Worm (Caenorhabditis elegans) whole organism, midembryonic: Measurements from ENCODE around the gene K08E4.2.

ENCODE experiments used
- T22C8.4 ChIP-seq: fragments of 200-800 bp; sonication (Bioruptor generic); IDR thresholded peaks from 2 replicates; pipeline ENCODE4 v1.3.6; 2022; ENCODE audit warnings: missing genetic modification characterization, missing compliant biosample characterization
- cog-1 ChIP-seq: sonication (generic microtip); optimal IDR thresholded peaks from 2 replicates; lab custom pipeline; 2016; ENCODE audit warnings: missing genetic modification characterization, missing compliant biosample characterization
- klf-2 ChIP-seq: fragments of 200-800 bp; sonication (Bioruptor generic); conservative IDR thresholded peaks from 2 replicates; pipeline ENCODE4 v1.3.6; 2022; ENCODE audit warnings: missing genetic modification reagents, missing genetic modification characterization, missing compliant biosample characterization
- tab-1 ChIP-seq: fragments of 200-800 bp; sonication (Bioruptor generic); IDR thresholded peaks from 2 replicates; pipeline ENCODE4 v1.3.6; 2022; ENCODE audit warnings: missing genetic modification characterization, missing compliant biosample characterization

DNA sequence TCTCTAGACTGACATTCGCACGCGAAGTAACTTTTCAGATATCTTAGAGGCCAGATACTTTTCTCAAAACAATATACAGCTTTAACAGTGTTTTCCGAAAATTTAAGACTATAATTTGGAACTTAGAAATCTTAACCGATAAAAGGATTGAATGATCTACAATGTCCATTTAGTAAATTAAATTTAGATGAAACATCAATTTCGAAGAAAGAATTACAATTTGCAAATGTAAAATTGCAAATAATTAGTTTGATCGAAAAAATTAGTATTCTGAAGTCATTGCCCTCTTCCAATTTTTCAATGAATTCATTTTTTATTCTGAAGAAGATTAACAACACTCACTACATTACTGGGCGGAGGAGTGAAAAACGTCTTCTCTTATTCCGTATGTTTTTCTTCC, 12.1 kb upstream of the K08E4.2 start, which contains the start of gene bath-37:
- TF ChIP-seq T22C8.4 (no peak), cog-1 (no peak), tab-1 (GFP tag; lab: Robert Waterston, UW) (no peak), klf-2 (no peak)
